Worm (Caenorhabditis elegans) whole organism, L2 larva: ENCODE measurements around the gene nep-8.

ENCODE experiments used
- C34F6.9 ChIP-seq: fragments of 150-350 bp; optimal IDR thresholded peaks from 2 replicates; lab custom pipeline; 2014; ENCODE audit warnings: missing biosample characterization, missing genetic modification characterization
- F13H6.1 ChIP-seq: sonication (generic microtip); optimal IDR thresholded peaks from 2 replicates; lab custom pipeline; 2016; ENCODE audit warnings: missing genetic modification characterization, missing compliant biosample characterization
- Y55F3AM.14 ChIP-seq: fragments of 200-800 bp; sonication (Bioruptor generic); optimal IDR thresholded peaks from 2 replicates; lab custom pipeline; 2018; ENCODE audit warnings: mild to moderate bottlenecking, missing genetic modification characterization, missing compliant biosample characterization
- ZK546.5 ChIP-seq: sonication (generic microtip); optimal IDR thresholded peaks from 2 replicates; lab custom pipeline; 2017; ENCODE audit warnings: missing biosample characterization, missing genetic modification characterization
- crh-2 ChIP-seq: sonication (generic microtip); optimal IDR thresholded peaks from 2 replicates; lab custom pipeline; 2017; ENCODE audit warnings: missing biosample characterization, missing genetic modification characterization
- elt-1 ChIP-seq: fragments of 150-350 bp; optimal IDR thresholded peaks from 2 replicates; lab custom pipeline; 2014; ENCODE audit warnings: missing biosample characterization, missing genetic modification characterization
- elt-3 ChIP-seq: sonication (generic microtip); optimal IDR thresholded peaks from 2 replicates; lab custom pipeline; 2017; ENCODE audit warnings: missing biosample characterization, missing genetic modification characterization
- fos-1 ChIP-seq: fragments of 150-350 bp; optimal IDR thresholded peaks from 2 replicates; lab custom pipeline; 2014; ENCODE audit warnings: missing biosample characterization, missing genetic modification characterization
- gmeb-1 ChIP-seq: fragments of 150-350 bp; optimal IDR thresholded peaks from 2 replicates; lab custom pipeline; 2014; ENCODE audit warnings: missing biosample characterization, missing genetic modification characterization
- lin-11 ChIP-seq: fragments of 150-350 bp; sonication (generic microtip); optimal IDR thresholded peaks from 2 replicates; lab custom pipeline; 2014; ENCODE audit warnings: missing biosample characterization, missing genetic modification characterization, inconsistent platforms, mixed read lengths
- lin-13 ChIP-seq: fragments of 150-350 bp; optimal IDR thresholded peaks from 2 replicates; lab custom pipeline; 2014; ENCODE audit warnings: missing biosample characterization, missing genetic modification reagents, missing genetic modification characterization
- lin-39 ChIP-seq: fragments of 150-350 bp; optimal IDR thresholded peaks from 2 replicates; lab custom pipeline; 2014; ENCODE audit warnings: missing biosample characterization, missing genetic modification reagents, missing genetic modification characterization
- lsy-2 ChIP-seq, 2 experiments: fragments of 150-350 bp in 1 of 2; sonication (generic microtip) in 1 of 2; optimal IDR thresholded peaks; 2 replicates each; lab custom pipeline; 2014 to 2017; ENCODE audit warnings: missing biosample characterization in 2 of 2, missing genetic modification characterization in 2 of 2
- mab-5 ChIP-seq: fragments of 150-350 bp; optimal IDR thresholded peaks from 2 replicates; lab custom pipeline; 2014; ENCODE audit warnings: missing biosample characterization, missing genetic modification characterization
- mdl-1 ChIP-seq, 2 experiments: fragments of 150-350 bp in 1 of 2; sonication (generic microtip) in 1 of 2; optimal IDR thresholded peaks; 2 replicates each; lab custom pipeline; 2017; ENCODE audit warnings: missing biosample characterization in 2 of 2, missing genetic modification characterization in 2 of 2
- nhr-11 ChIP-seq: fragments of 150-350 bp; optimal IDR thresholded peaks from 2 replicates; lab custom pipeline; 2014; ENCODE audit warnings: missing biosample characterization, missing genetic modification characterization
- nhr-12 ChIP-seq: fragments of 150-350 bp; optimal IDR thresholded peaks from 2 replicates; lab custom pipeline; 2014; ENCODE audit warnings: missing biosample characterization, missing genetic modification characterization
- nhr-129 ChIP-seq: fragments of 150-350 bp; optimal IDR thresholded peaks from 2 replicates; lab custom pipeline; 2014; ENCODE audit warnings: missing biosample characterization, missing genetic modification characterization
- nhr-21 ChIP-seq: fragments of 150-350 bp; optimal IDR thresholded peaks from 2 replicates; lab custom pipeline; 2014; ENCODE audit warnings: missing biosample characterization, missing genetic modification characterization
- nhr-25 ChIP-seq: fragments of 150-350 bp; sonication (generic microtip); optimal IDR thresholded peaks from 3 replicates; lab custom pipeline; 2014; ENCODE audit warnings: missing biosample characterization, missing genetic modification characterization
- nhr-77 ChIP-seq: fragments of 150-350 bp; optimal IDR thresholded peaks from 2 replicates; lab custom pipeline; 2014; ENCODE audit warnings: missing biosample characterization, missing genetic modification characterization
- sem-4 ChIP-seq: fragments of 150-350 bp; optimal IDR thresholded peaks from 2 replicates; lab custom pipeline; 2014; ENCODE audit warnings: missing biosample characterization, missing genetic modification reagents, missing genetic modification characterization
- skn-1 ChIP-seq: sonication (generic microtip); optimal IDR thresholded peaks from 2 replicates; lab custom pipeline; 2017; ENCODE audit warnings: missing biosample characterization, missing genetic modification characterization
- sma-9 ChIP-seq, 2 experiments: fragments of 150-350 bp in 1 of 2; sonication (generic microtip) in 1 of 2; optimal IDR thresholded peaks; 2 replicates each; lab custom pipeline; 2014 to 2016; ENCODE audit warnings: missing genetic modification characterization in 2 of 2, mild to moderate bottlenecking in 1 of 2, missing biosample characterization in 1 of 2, missing compliant biosample characterization in 1 of 2, missing genetic modification reagents in 1 of 2, moderate library complexity in 1 of 2
- snpc-4 ChIP-seq: fragments of 150-350 bp; optimal IDR thresholded peaks from 2 replicates; lab custom pipeline; 2014; ENCODE audit warnings: missing biosample characterization, missing genetic modification characterization
- unc-39 ChIP-seq: fragments of 150-350 bp; optimal IDR thresholded peaks from 2 replicates; lab custom pipeline; 2014; ENCODE audit warnings: missing biosample characterization, missing genetic modification characterization
- unc-55 ChIP-seq: fragments of 150-350 bp; sonication (generic microtip); optimal IDR thresholded peaks from 3 replicates; lab custom pipeline; 2014; ENCODE audit warnings: missing biosample characterization, missing genetic modification reagents, missing genetic modification characterization
- unc-62 ChIP-seq: fragments of 150-350 bp; optimal IDR thresholded peaks from 2 replicates; lab custom pipeline; 2014; ENCODE audit warnings: missing biosample characterization, missing genetic modification reagents, missing genetic modification characterization
- zag-1 ChIP-seq: fragments of 150-350 bp; optimal IDR thresholded peaks from 2 replicates; lab custom pipeline; 2014; ENCODE audit warnings: missing biosample characterization, missing genetic modification characterization
- ztf-11 ChIP-seq: sonication (generic microtip); optimal IDR thresholded peaks from 2 replicates; lab custom pipeline; 2017; ENCODE audit warnings: missing biosample characterization, missing genetic modification characterization
- ztf-4 ChIP-seq: fragments of 150-350 bp; optimal IDR thresholded peaks from 2 replicates; lab custom pipeline; 2014; ENCODE audit warnings: missing biosample characterization, missing genetic modification characterization

The nep-8 gene

DNA sequence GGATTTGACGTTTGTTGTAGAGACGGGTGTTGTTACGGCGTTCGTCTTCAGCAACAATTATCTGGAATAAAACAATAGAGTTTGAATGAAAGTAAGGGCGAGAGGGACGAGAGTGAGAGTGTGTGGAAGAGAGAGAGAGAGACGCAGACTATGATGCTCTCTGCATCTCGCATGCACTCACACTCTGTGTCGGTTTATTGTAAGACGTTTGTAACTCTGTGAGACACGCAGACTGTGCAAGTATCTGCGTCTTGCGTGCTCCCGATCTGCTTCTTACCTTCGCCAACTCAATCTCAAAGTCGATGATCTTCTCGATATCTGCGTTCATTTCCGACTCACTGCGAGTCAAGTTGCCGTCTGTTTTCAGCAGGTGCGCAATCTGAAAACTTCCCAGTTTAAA lies 19.3 kb downstream of the nep-8 start:
- no peak for TF ChIP-seq fos-1 (tag; lab: Kevin White, UChicago)
- no peak for TF ChIP-seq nhr-21 (tag; lab: Kevin White, UChicago)
- TF ChIP-seq elt-3: no peak
- TF ChIP-seq snpc-4 (tag; lab: Kevin White, UChicago): no peak
- no peak for TF ChIP-seq gmeb-1 (tag; lab: Kevin White, UChicago)

DNA sequence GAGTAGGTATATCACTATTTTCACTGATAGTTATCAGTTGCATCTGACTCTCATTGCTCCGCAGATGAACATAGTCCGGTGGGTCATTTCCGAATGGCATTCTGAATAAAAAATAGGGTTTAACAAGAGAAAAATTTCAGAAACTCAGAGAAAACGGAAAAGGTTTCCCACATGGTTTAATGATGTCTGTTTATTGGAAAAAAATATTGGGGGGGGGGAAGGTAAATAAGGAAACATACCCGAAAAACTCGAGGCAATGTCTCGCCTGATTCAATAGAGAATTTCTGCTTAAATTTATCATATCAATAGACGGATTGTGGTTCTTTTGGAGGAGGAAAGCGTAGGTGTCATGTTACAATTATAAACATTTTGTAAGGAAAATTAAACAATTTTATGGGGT lies 21.8 kb downstream of the nep-8 start, which contains the start of gene nep-11:
nep-11 (minus strand) TSS at position 101 of the 400 bp plus-strand sequence.
- TF ChIP-seq mab-5 (tag; lab: Kevin White, UChicago): no peak
- no peak for TF ChIP-seq nhr-11 (tag; lab: Kevin White, UChicago)

DNA sequence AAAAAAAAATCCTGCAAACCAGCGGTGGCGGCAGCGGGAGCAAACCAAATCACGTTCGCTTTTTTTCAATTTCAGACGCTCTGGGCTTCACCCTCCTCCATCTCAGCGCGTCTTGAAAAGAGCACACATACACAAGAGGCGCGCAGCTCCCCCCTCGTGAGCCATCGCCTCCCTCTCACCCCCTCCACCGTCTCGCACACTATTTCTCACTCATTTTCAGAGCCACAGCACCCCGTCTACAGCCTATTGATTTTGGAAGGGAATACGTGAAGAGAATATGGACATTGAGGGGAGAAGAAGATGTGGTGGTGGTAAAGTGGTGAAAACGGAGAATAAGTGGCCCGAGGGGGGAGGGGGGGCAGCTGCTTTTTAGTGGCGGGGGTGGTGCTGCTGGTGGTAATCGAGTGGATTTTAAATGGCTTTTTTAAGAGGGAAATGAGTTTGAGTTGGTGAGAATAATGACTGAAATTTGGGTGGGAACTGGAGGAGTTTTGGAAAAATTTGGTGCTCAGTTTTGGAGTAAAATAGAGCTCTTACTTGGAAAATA lies 24.6 kb downstream of the nep-8 start:
- TF ChIP-seq nhr-77 (tag; lab: Kevin White, UChicago) (no peak), mdl-1 (tag; optimal IDR thresholded peaks at IDR 0.05; lab: Kevin White, UChicago) (peak in 1 of 2 experiments; percentile 51), elt-3 (no peak), C34F6.9 (tag; lab: Kevin White, UChicago) (peak; percentile 56), unc-62 (GFP tag; lab: Kevin White, UChicago) (no peak), Y55F3AM.14 (GFP tag; lab: Kevin White, UChicago) (no peak), elt-1 (no peak), lin-11 (tag; lab: Kevin White, UChicago) (peak; percentile 66), F13H6.1 (tag; lab: Kevin White, UChicago) (peak; percentile 1), zag-1 (tag; lab: Kevin White, UChicago) (peak; percentile 9), nhr-12 (tag; lab: Kevin White, UChicago) (no peak), crh-2 (tag; lab: Kevin White, UChicago) (peak; percentile 0), snpc-4 (tag; lab: Kevin White, UChicago) (peak; percentile 12), ztf-11 (tag; lab: Kevin White, UChicago) (no peak), nhr-129 (tag; lab: Kevin White, UChicago) (peak; percentile 22), lsy-2 (tag; optimal IDR thresholded peaks at IDR 0.05; lab: Kevin White, UChicago) (peak in 1 of 2 experiments; percentile 49), unc-55 (GFP tag; lab: Kevin White, UChicago) (peak; percentile 73), ZK546.5 (tag; lab: Kevin White, UChicago) (no peak), lin-13 (GFP tag; lab: Kevin White, UChicago) (peak; percentile 17)

DNA sequence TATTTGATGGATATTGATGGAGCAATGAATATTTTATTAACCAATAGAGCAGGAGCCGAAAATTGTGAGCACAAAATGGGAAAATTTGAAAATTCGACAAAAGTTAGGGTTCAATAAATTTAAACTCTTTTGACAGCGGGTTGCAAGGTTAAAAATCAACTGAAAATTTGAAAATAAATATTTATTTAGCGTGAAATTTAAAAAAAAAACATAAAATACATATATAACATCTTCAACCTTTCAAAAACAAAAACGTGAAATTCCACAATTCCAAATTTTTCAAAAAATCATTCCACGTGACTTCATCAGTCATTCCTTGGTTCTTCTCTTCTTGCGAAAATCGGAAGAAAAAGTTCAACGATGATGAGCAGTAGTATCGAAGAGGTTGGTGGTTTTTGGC lies 25.8 kb downstream of the nep-8 start, which contains the start of gene C16C8.18:
C16C8.18 (plus strand) TSS at position 301 of the 400 bp plus-strand sequence.
- TF ChIP-seq sma-9 (GFP tag; optimal IDR thresholded peaks at IDR 0.05; lab: Kevin White, UChicago) (no peak), sma-9 (tag; optimal IDR thresholded peaks at IDR 0.05; lab: Kevin White, UChicago) (no peak), crh-2 (tag; lab: Kevin White, UChicago) (no peak), lin-39 (no peak), skn-1 (tag; lab: Kevin White, UChicago) (no peak), ztf-4 (no peak), unc-55 (GFP tag; lab: Kevin White, UChicago) (peak; percentile 27)

DNA sequence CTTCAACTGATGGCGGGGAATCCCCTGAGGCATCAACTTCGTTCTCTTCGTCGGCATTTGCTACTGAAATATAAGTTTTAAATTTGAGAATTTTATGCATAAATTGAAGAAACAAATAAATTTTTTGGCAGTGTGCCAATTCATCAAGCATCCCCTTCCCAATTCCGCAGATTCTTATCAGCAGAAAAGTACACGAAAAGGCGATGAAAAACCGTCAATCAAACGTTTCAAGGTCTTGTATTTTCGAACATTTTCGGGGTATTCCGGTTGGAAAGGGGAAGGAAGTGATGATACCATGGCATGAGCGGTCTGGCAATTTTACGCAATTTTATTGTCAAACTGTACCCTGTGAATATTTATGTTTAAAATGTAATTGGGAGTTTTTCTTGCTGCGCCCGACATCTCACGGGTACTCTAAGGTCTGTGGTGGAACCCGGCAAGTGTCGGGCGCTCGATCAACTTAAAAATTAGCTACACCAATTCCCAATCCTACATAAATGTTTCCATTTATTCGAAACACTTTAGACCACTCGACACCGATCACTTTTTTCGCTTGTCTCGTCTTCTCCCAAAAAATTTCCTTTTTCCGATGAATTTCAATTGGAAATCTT lies 31.4 kb downstream of the nep-8 start:
- TF ChIP-seq unc-39 (no peak), nhr-25 (peak; percentile 26), snpc-4 (tag; lab: Kevin White, UChicago) (peak; percentile 67)

DNA sequence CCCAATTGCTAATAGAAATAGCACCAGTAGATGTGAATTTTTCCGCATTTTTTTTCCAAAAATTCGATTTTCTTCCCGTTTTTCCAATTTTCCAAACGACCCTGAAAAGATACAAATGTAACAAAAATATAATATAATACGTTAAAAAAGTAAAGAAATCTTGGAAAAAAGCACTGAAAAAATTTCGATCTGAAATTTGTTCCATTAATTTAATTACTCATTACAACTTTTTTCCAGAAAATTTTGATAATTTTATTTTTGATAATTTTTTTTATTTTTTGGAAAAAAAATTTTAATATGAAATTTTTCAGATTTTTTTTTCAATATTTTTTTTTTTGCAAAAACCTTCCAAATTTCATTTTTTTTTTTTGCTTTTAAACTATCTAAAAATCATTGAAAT lies 32.8 kb downstream of the nep-8 start, which contains the start of gene skpo-2:
skpo-2 (minus strand) TSS at position 101 of the 400 bp plus-strand sequence.
- TF ChIP-seq sem-4 (no peak), F13H6.1 (tag; lab: Kevin White, UChicago) (no peak)
